Fruit fly (Drosophila melanogaster) S2 (cell line): ENCODE results near the gene Tim8.

ENCODE experiments used
- CG8478 ChIP-seq: fragments of >200 bp; optimal IDR thresholded peaks from 2 replicates; lab custom pipeline; 2018
- CTCF ChIP-seq, 2 experiments: fragments of >200 bp; optimal IDR thresholded peaks; 2 replicates each; lab custom pipeline; 2018

- no peak for TF ChIP-seq CG8478 (lab: Kevin White, UChicago)
- no peak for TF ChIP-seq CTCF (optimal IDR thresholded peaks at IDR 0.05; lab: Kevin White, UChicago)
Observed at dm6 chrX:11409647-11410046, 41.4 kb downstream of the Tim8 start, which contains the start of gene CG15196.
